Fruit fly (Drosophila melanogaster): ENCODE measurements around the gene ocn.

ocn gene

DNA sequence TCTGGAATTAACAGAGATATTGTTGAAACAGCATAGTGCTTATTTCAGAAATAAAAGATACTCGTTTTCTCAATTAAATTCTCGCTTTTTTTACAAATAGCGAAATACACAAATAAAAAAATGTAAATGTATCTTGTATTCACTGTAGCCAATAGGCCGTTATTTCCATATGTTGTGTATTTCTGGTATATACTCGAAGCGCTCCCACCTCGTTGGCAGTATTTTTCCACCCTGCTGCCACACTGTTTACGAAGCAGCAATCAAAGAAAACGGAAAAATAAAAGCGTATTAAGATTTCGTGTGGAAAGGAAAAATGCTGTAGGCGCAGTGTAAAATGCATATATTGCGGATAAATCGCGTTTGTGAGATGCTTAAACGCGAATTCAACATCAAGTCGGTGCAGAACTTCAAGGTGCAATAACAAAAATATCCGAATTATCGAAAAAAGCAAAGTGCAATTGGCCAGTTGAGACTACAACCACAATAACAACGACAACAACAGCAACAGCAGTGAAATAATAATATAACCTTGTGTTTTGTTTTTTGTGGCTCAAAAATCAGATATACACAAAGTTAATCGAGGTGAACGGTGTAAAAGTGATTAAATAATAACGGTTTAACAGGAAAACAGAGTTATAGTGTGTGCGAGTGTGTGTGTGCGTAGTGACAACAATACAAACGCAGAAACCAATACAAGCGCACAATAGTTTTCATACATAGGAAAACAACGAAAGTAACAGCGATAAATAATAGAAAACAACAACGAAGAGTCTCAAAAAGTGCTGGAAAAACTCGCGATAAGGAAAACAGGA, 20.7 kb upstream of the ocn start, which contains the start of gene sima:
sima (plus strand) TSS at position 255 of the 812 bp plus-strand sequence.
- no peak for TF ChIP-seq Dll (optimal IDR thresholded peaks at IDR 0.05)
- TF ChIP-seq EcR (GFP tag; optimal IDR thresholded peaks at IDR 0.05), result no peak
- no peak for TF ChIP-seq pan (optimal IDR thresholded peaks at IDR 0.05)
- TF ChIP-seq usp (GFP tag; optimal IDR thresholded peaks at IDR 0.05), result no peak
- TF ChIP-seq CG8478 (optimal IDR thresholded peaks at IDR 0.05), result no peak
- peak; percentile 50 for TF ChIP-seq psq (optimal IDR thresholded peaks at IDR 0.05)

dm6 chr3R:30056592-30057135, 19.1 kb upstream of the ocn start, which contains the start of the genes CG7950 and Rpp14a:
Gene CG7950 (plus strand): TSS chr3R:30056859.
Gene Rpp14a (plus strand): TSS chr3R:30056859.
- TF ChIP-seq psq (optimal IDR thresholded peaks at IDR 0.05) (no peak), CG8478 (optimal IDR thresholded peaks at IDR 0.05) (no peak), EcR (GFP tag; optimal IDR thresholded peaks at IDR 0.05) (no peak), Dll (optimal IDR thresholded peaks at IDR 0.05) (no peak), usp (GFP tag; optimal IDR thresholded peaks at IDR 0.05) (no peak), pan (optimal IDR thresholded peaks at IDR 0.05) (no peak)

DNA sequence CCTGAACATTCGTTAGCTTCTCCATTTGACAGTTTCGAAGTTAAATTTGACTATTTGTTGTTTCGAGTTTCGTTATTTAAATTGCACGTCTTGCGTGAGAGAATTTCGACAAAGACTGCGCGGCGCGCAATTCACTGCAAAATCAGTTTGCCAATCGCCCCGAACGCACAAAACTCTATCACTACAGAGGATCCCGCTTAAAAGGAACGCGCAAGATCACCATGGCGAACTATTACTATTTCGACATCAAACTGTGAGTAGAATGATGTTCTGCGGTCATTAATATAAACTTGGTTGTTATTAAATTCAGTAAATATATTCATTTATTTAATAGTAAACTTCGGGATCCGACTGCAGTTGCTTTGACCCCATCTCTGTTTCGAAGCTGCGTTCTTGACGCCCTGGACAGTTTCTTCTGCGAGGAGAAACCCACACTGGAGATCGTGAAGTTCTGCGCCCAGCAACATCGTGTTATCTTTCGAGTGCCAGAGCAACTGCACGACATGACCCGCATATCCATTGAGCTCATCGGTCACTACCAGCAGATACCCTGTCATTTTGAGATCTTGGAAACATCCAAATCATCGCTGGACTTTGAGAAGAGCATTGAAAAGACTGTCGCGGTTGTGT, 18.5 kb upstream of the ocn start, which contains the start of the genes Rpp14b and spn-A:
Rpp14b (plus strand) TSS at position 43 of the 630 bp plus-strand sequence.
spn-A (minus strand) TSS at position 123 of the 630 bp plus-strand sequence.
- no peak for TF ChIP-seq EcR (GFP tag; optimal IDR thresholded peaks at IDR 0.05)

- no peak for TF ChIP-seq EcR (GFP tag; optimal IDR thresholded peaks at IDR 0.05)
- no peak for TF ChIP-seq CG8478 (optimal IDR thresholded peaks at IDR 0.05)
- TF ChIP-seq Dll (optimal IDR thresholded peaks at IDR 0.05), result no peak
- TF ChIP-seq usp (GFP tag; optimal IDR thresholded peaks at IDR 0.05), result no peak
- TF ChIP-seq psq (optimal IDR thresholded peaks at IDR 0.05), result no peak
- TF ChIP-seq pan (optimal IDR thresholded peaks at IDR 0.05), result no peak
These were observed 15.0 kb upstream of the ocn start, which contains the start of gene Jasper for dm6 chr3R:30052455-30053046. Gene Jasper (plus strand): TSS chr3R:30052514.

- TF ChIP-seq Dll (optimal IDR thresholded peaks at IDR 0.05), result no peak
- no peak for TF ChIP-seq EcR (GFP tag; optimal IDR thresholded peaks at IDR 0.05)
- TF ChIP-seq pan (optimal IDR thresholded peaks at IDR 0.05), result no peak
- no peak for TF ChIP-seq CG8478 (optimal IDR thresholded peaks at IDR 0.05)
- TF ChIP-seq psq (optimal IDR thresholded peaks at IDR 0.05), result no peak
- no peak for TF ChIP-seq usp (GFP tag; optimal IDR thresholded peaks at IDR 0.05)
These were observed 14.4 kb upstream of the ocn start, which contains the start of gene CG15528 for dm6 chr3R:30051933-30052332. Gene CG15528 (minus strand): TSS chr3R:30052112.

DNA sequence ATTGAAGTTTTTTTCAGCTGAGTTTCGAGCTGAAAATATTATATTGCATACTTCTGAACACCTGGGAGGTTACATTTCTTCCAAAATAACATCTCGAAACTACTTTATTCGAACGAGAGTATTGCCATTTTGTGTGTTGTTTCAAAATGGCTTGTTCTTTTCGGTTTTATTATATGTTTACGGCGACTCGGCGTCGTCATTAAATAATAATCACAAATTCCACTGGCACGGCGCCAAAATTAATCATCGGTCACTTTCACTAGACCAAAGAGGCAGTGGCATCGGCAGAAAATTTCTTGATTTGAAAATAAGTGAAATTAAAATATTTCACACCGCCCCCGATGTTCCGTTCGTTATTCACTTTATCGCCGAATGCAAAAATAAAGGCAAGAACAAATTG, 12.9 kb upstream of the ocn start:
- no peak for TF ChIP-seq pan (optimal IDR thresholded peaks at IDR 0.05)
- no peak for TF ChIP-seq usp (GFP tag; optimal IDR thresholded peaks at IDR 0.05)
- no peak for TF ChIP-seq psq (optimal IDR thresholded peaks at IDR 0.05)
- no peak for TF ChIP-seq CG8478 (optimal IDR thresholded peaks at IDR 0.05)
- no peak for TF ChIP-seq Dll (optimal IDR thresholded peaks at IDR 0.05)
- TF ChIP-seq EcR (GFP tag; optimal IDR thresholded peaks at IDR 0.05), result no peak

dm6 chr3R:30046029-30047001, 8.8 kb upstream of the ocn start, which contains the start of the genes RpL32 and CG7943:
Gene RpL32 (minus strand): TSS chr3R:30046161.
Gene CG7943 (plus strand): TSS chr3R:30046470.
- no peak for TF ChIP-seq Dll (optimal IDR thresholded peaks at IDR 0.05)
- no peak for TF ChIP-seq pan (optimal IDR thresholded peaks at IDR 0.05)
- TF ChIP-seq usp (GFP tag; optimal IDR thresholded peaks at IDR 0.05), result no peak
- no peak for TF ChIP-seq EcR (GFP tag; optimal IDR thresholded peaks at IDR 0.05)
- TF ChIP-seq CG8478 (optimal IDR thresholded peaks at IDR 0.05), result no peak
- no peak for TF ChIP-seq psq (optimal IDR thresholded peaks at IDR 0.05)

DNA sequence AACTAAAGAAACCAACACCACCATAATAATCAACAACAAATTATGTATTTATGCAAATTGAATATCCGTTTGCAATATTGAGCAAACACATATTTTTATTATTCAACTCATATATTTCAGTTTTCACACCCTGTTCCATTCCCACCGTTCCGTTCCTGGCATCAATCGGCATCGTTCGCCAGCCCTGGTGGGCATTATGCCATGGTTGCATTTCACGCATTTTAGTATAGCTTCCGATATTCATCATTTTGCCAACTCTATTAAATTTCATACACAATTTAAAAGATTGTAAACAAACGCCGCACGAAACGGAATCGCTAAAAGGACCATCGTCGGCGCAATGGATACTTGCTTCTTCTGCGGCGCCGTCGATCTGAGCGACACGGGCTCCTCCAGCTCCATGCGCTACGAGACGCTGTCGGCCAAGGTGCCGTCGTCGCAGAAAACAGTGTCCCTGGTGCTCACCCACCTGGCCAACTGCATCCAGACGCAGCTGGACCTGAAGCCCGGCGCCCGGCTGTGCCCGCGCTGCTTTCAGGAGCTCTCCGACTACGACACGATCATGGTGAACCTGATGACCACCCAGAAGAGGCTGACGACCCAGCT, 5.7 kb upstream of the ocn start, which contains the start of gene Sry-delta:
Sry-delta (plus strand) TSS at position 203 of the 606 bp plus-strand sequence.
- TF ChIP-seq usp (GFP tag; optimal IDR thresholded peaks at IDR 0.05) (no peak), pan (optimal IDR thresholded peaks at IDR 0.05) (no peak), EcR (GFP tag; optimal IDR thresholded peaks at IDR 0.05) (no peak)

dm6 chr3R:30040879-30041278, 3.3 kb upstream of the ocn start:
- TF ChIP-seq usp (GFP tag; optimal IDR thresholded peaks at IDR 0.05) (no peak), Dll (optimal IDR thresholded peaks at IDR 0.05) (no peak), pan (optimal IDR thresholded peaks at IDR 0.05) (no peak), CG8478 (optimal IDR thresholded peaks at IDR 0.05) (no peak), psq (optimal IDR thresholded peaks at IDR 0.05) (no peak)

DNA sequence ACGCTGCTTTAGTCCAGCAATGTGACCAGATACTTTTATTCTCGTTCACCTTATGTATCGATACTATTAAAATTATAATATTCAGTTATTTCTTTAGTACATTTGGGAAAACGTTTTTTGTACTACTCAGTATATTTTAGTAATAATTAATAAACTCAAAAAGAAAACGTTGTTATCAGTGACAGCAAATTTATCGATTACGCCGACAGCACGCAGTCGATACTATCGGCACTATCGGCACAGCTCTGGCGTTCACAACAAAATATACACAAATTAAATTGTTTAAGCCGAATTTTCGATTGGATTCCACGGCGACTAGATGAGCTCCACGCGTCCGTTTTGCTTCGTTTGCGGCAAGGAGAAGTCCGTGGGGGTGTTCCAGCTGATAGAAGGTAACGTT, 2.0 kb upstream of the ocn start, which contains the start of the genes janA, Sry-alpha and Sry-beta:
janA (minus strand) TSS at position 40 of the 400 bp plus-strand sequence.
Sry-alpha (plus strand) TSS at position 226 of the 400 bp plus-strand sequence.
Sry-beta (plus strand) TSS at position 226 of the 400 bp plus-strand sequence.
- no peak for TF ChIP-seq usp (GFP tag; optimal IDR thresholded peaks at IDR 0.05)
- no peak for TF ChIP-seq psq (optimal IDR thresholded peaks at IDR 0.05)
- TF ChIP-seq pan (optimal IDR thresholded peaks at IDR 0.05), result no peak
- TF ChIP-seq CG8478 (optimal IDR thresholded peaks at IDR 0.05), result no peak
- no peak for TF ChIP-seq EcR (GFP tag; optimal IDR thresholded peaks at IDR 0.05)
